Worm (Caenorhabditis elegans) whole organism, L3 larva: ENCODE measurements around the gene H39E20.1.

Experiments
- R02D3.7 ChIP-seq: fragments of 150-350 bp; optimal IDR thresholded peaks from 2 replicates; lab custom pipeline; 2014; ENCODE audit warnings: missing biosample characterization, missing genetic modification characterization
- ZK546.5 ChIP-seq: sonication (generic microtip); optimal IDR thresholded peaks from 2 replicates; lab custom pipeline; 2017; ENCODE audit warnings: missing biosample characterization, missing genetic modification characterization
- ama-1 ChIP-seq: fragments of 150-350 bp; optimal IDR thresholded peaks from 2 replicates; lab custom pipeline; 2018
- ceh-16 ChIP-seq: sonication (generic microtip); optimal IDR thresholded peaks from 2 replicates; lab custom pipeline; 2017; ENCODE audit warnings: missing biosample characterization, missing genetic modification characterization
- ceh-28 ChIP-seq: fragments of 150-350 bp; optimal IDR thresholded peaks from 2 replicates; lab custom pipeline; 2014; ENCODE audit warnings: missing biosample characterization, missing genetic modification reagents, missing genetic modification characterization
- ceh-82 ChIP-seq: fragments of 150-350 bp; optimal IDR thresholded peaks from 2 replicates; lab custom pipeline; 2014; ENCODE audit warnings: missing biosample characterization, missing genetic modification characterization
- ceh-9 ChIP-seq: sonication (generic microtip); optimal IDR thresholded peaks from 2 replicates; lab custom pipeline; 2018; ENCODE audit warnings: missing biosample characterization, missing genetic modification characterization
- daf-12 ChIP-seq: fragments of 150-350 bp; optimal IDR thresholded peaks from 2 replicates; lab custom pipeline; 2014; ENCODE audit warnings: missing biosample characterization, missing genetic modification reagents, missing genetic modification characterization
- egl-5 ChIP-seq: fragments of 150-350 bp; optimal IDR thresholded peaks from 2 replicates; lab custom pipeline; 2017; ENCODE audit warnings: missing biosample characterization, missing genetic modification reagents, missing genetic modification characterization, inconsistent platforms
- elt-2 ChIP-seq: sonication (generic microtip); optimal IDR thresholded peaks from 2 replicates; lab custom pipeline; 2016; ENCODE audit warnings: missing genetic modification reagents, mild to moderate bottlenecking, missing genetic modification characterization, missing compliant biosample characterization
- fkh-10 ChIP-seq: sonication (generic microtip); optimal IDR thresholded peaks from 2 replicates; lab custom pipeline; 2017; ENCODE audit warnings: missing biosample characterization, missing genetic modification reagents, missing genetic modification characterization
- fkh-2 ChIP-seq: fragments of 150-350 bp; optimal IDR thresholded peaks from 2 replicates; lab custom pipeline; 2014; ENCODE audit warnings: missing biosample characterization, missing genetic modification reagents, missing genetic modification characterization
- fos-1 ChIP-seq: fragments of 150-350 bp; optimal IDR thresholded peaks from 2 replicates; lab custom pipeline; 2014; ENCODE audit warnings: missing biosample characterization, missing genetic modification characterization
- jun-1 ChIP-seq: fragments of 150-350 bp; optimal IDR thresholded peaks from 2 replicates; lab custom pipeline; 2014; ENCODE audit warnings: missing biosample characterization, missing genetic modification reagents, missing genetic modification characterization
- lin-15B ChIP-seq: fragments of 150-350 bp; optimal IDR thresholded peaks from 2 replicates; lab custom pipeline; 2014; ENCODE audit warnings: missing biosample characterization, missing genetic modification characterization
- lsy-12 ChIP-seq: sonication (generic microtip); optimal IDR thresholded peaks from 2 replicates; lab custom pipeline; 2016; ENCODE audit warnings: mild to moderate bottlenecking, missing genetic modification characterization, missing compliant biosample characterization
- mdl-1 ChIP-seq: fragments of 150-350 bp; optimal IDR thresholded peaks from 2 replicates; lab custom pipeline; 2014; ENCODE audit warnings: missing biosample characterization, missing genetic modification characterization
- mml-1 ChIP-seq: fragments of 150-350 bp; sonication (generic microtip); optimal IDR thresholded peaks from 3 replicates; lab custom pipeline; 2014; ENCODE audit warnings: missing biosample characterization, missing genetic modification characterization
- nhr-11 ChIP-seq: fragments of 150-350 bp; optimal IDR thresholded peaks from 2 replicates; lab custom pipeline; 2014; ENCODE audit warnings: missing biosample characterization, missing genetic modification characterization
- nhr-12 ChIP-seq: fragments of 150-350 bp; optimal IDR thresholded peaks from 2 replicates; lab custom pipeline; 2014; ENCODE audit warnings: missing biosample characterization, missing genetic modification characterization
- nhr-23 ChIP-seq: fragments of 150-350 bp; optimal IDR thresholded peaks from 2 replicates; lab custom pipeline; 2014; ENCODE audit warnings: missing biosample characterization, missing genetic modification reagents, missing genetic modification characterization
- nhr-237 ChIP-seq: fragments of 150-350 bp; optimal IDR thresholded peaks from 2 replicates; lab custom pipeline; 2014; ENCODE audit warnings: missing biosample characterization, missing genetic modification characterization
- nhr-25 ChIP-seq: sonication (generic microtip); optimal IDR thresholded peaks from 2 replicates; lab custom pipeline; 2017; ENCODE audit warnings: missing biosample characterization, missing genetic modification characterization
- nhr-28 ChIP-seq: fragments of 150-350 bp; optimal IDR thresholded peaks from 2 replicates; lab custom pipeline; 2014; ENCODE audit warnings: missing biosample characterization, missing genetic modification characterization
- nhr-43 ChIP-seq: sonication (generic microtip); optimal IDR thresholded peaks from 2 replicates; lab custom pipeline; 2016; ENCODE audit warnings: mild to moderate bottlenecking, missing genetic modification characterization, missing compliant biosample characterization; ENCODE audit not compliant: poor library complexity, severe bottlenecking
- nhr-67 ChIP-seq: fragments of 150-350 bp; optimal IDR thresholded peaks from 2 replicates; lab custom pipeline; 2014; ENCODE audit warnings: missing biosample characterization, missing genetic modification characterization
- nhr-77 ChIP-seq: fragments of 150-350 bp; optimal IDR thresholded peaks from 2 replicates; lab custom pipeline; 2014; ENCODE audit warnings: missing biosample characterization, missing genetic modification characterization
- pha-4 ChIP-seq: fragments of 150-350 bp; optimal IDR thresholded peaks from 2 replicates; lab custom pipeline; 2014; ENCODE audit warnings: missing biosample characterization, missing genetic modification reagents, missing genetic modification characterization
- pqm-1 ChIP-seq: fragments of 150-350 bp; optimal IDR thresholded peaks from 2 replicates; lab custom pipeline; 2017; ENCODE audit warnings: missing biosample characterization, missing genetic modification characterization, inconsistent platforms
- skn-1 ChIP-seq: fragments of 150-350 bp; optimal IDR thresholded peaks from 2 replicates; lab custom pipeline; 2014; ENCODE audit warnings: missing biosample characterization, missing genetic modification characterization
- snpc-4 ChIP-seq: fragments of 150-350 bp; optimal IDR thresholded peaks from 2 replicates; lab custom pipeline; 2014; ENCODE audit warnings: missing biosample characterization, missing genetic modification characterization
- tbx-2 ChIP-seq: sonication (generic microtip); optimal IDR thresholded peaks from 2 replicates; lab custom pipeline; 2016; ENCODE audit warnings: mild to moderate bottlenecking, missing genetic modification characterization, missing compliant biosample characterization
- unc-62 ChIP-seq: fragments of 150-350 bp; sonication (generic microtip); optimal IDR thresholded peaks from 4 replicates; lab custom pipeline; 2014; ENCODE audit warnings: missing biosample characterization, missing genetic modification reagents, missing genetic modification characterization
- zag-1 ChIP-seq: fragments of 150-350 bp; optimal IDR thresholded peaks from 2 replicates; lab custom pipeline; 2014; ENCODE audit warnings: missing biosample characterization, missing genetic modification characterization
- ztf-4 ChIP-seq: fragments of 150-350 bp; optimal IDR thresholded peaks from 2 replicates; lab custom pipeline; 2014; ENCODE audit warnings: missing biosample characterization, missing genetic modification characterization

H39E20.1 gene

ce11 chrX:1379391-1379790 is 18.0 kb downstream of the H39E20.1 start (continued):
- TF ChIP-seq tbx-2 (tag; lab: Kevin White, UChicago) (peak; percentile 81), ama-1 (no peak), jun-1 (peak; percentile 44), nhr-23 (tag; lab: Kevin White, UChicago) (peak; percentile 47)

ce11 chrX:1372464-1372863 is 25.0 kb downstream of the H39E20.1 start:
- TF ChIP-seq ceh-9 (tag; lab: Kevin White, UChicago) (no peak), fkh-2 (no peak), nhr-25 (tag; lab: Kevin White, UChicago) (no peak), ama-1 (no peak), tbx-2 (tag; lab: Kevin White, UChicago) (no peak), ZK546.5 (tag; lab: Kevin White, UChicago) (no peak), nhr-43 (no peak), fkh-10 (GFP tag; lab: Kevin White, UChicago) (no peak), fos-1 (tag; lab: Kevin White, UChicago) (no peak), nhr-237 (tag; lab: Kevin White, UChicago) (no peak), pha-4 (tag; lab: Kevin White, UChicago) (no peak), mdl-1 (tag; lab: Kevin White, UChicago) (no peak), jun-1 (no peak), skn-1 (tag; lab: Kevin White, UChicago) (no peak)

DNA sequence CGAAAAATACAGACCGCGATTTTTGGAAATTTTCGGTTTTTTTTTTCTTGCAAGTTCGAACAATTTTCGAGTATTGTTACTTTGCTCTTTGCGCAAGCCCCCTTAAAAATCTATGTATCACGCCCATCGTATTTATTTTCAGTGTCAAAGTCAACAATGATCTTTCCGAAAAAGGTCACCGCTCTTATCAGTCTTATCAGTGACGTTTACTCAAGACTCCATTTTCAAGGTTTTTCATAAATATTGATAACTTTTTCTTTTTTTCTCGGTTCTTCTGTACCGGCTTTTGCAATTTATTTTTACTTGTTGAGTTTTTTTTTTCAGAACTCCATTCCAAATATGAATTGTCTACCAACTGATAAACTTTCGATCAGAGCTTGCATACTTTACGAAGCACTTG is 25.7 kb downstream of the H39E20.1 start, which contains the start of gene fbxa-190:
fbxa-190 (plus strand) TSS at position 325 of the 400 bp plus-strand sequence.
- no peak for TF ChIP-seq ceh-82 (tag; lab: Kevin White, UChicago)
- TF ChIP-seq nhr-67 (tag; lab: Kevin White, UChicago): no peak
- peak; percentile 41 for TF ChIP-seq pha-4 (tag; lab: Kevin White, UChicago)
- TF ChIP-seq unc-62 (GFP tag; lab: Kevin White, UChicago): no peak
- TF ChIP-seq elt-2 (tag; lab: Kevin White, UChicago): peak; percentile 67
- TF ChIP-seq zag-1 (tag; lab: Kevin White, UChicago): no peak
- TF ChIP-seq pqm-1 (tag; lab: Kevin White, UChicago): peak; percentile 77

DNA sequence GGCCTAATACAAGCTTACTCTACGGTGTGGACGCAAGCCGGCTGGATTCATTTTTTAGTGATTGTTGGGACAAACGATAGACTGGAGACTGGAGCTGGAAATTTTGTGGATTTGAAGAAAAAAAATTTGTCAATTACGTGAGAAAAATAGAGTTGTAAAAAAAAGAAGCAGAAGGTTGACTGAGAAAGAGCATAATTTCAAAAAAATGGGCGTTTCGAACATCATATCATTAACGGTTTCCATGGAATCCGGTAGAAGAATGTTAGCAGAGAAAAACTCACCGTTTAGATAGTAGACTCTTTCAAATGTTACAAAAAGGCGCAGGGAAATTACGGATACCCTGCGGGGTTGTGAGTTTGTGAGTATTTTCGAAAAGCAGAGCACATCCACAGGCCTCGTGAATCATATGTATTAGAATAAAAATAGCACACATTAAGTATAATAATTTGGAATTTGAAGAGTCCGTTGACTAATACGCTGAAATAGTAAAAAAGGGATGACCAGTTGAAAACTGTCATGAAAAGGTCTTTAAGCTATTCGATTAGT is 26.6 kb downstream of the H39E20.1 start, which contains the start of gene F56C3.7:
F56C3.7 (minus strand) TSS at position 51 of the 546 bp plus-strand sequence.
- peak; percentile 2 for TF ChIP-seq tbx-2 (tag; lab: Kevin White, UChicago)
- peak; percentile 9 for TF ChIP-seq elt-2 (tag; lab: Kevin White, UChicago)
- TF ChIP-seq ceh-28 (tag; lab: Kevin White, UChicago): peak; percentile 10
- no peak for TF ChIP-seq ceh-82 (tag; lab: Kevin White, UChicago)

DNA sequence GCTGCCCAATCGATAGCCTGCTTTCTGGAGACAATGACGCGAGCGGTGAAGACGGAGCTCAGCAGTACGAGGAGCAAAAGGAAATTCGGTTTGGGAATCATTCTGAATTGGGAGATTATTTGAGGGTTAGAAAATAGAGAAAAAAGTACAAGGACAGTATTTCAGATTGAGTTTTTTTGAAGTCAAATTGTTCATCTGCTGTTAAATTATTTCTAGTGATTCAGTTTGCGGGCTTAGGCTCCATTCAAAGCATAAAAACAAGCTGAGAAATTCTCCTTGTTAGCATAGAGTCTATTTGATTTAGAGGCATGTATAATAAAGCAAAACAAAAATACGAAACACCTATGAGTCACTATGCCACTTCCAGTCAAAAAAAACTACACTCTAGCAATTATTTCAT is 30.0 kb downstream of the H39E20.1 start, which contains the start of gene dgn-2:
dgn-2 (minus strand) TSS at position 101 of the 400 bp plus-strand sequence.
- TF ChIP-seq nhr-77 (tag; lab: Kevin White, UChicago): no peak
- TF ChIP-seq nhr-23 (tag; lab: Kevin White, UChicago): no peak
- no peak for TF ChIP-seq ceh-28 (tag; lab: Kevin White, UChicago)
- TF ChIP-seq nhr-28 (tag; lab: Kevin White, UChicago): no peak
- TF ChIP-seq lin-15B (tag; lab: Kevin White, UChicago): no peak
- no peak for TF ChIP-seq pha-4 (tag; lab: Kevin White, UChicago)
- no peak for TF ChIP-seq mml-1 (tag; lab: Kevin White, UChicago)
- TF ChIP-seq jun-1: no peak
- TF ChIP-seq daf-12 (tag; lab: Kevin White, UChicago): no peak

ce11 chrX:1360631-1361030 is 36.8 kb downstream of the H39E20.1 start, which contains the start of gene F56C3.4:
Gene F56C3.4 (minus strand): TSS chrX:1360731.
- TF ChIP-seq lsy-12 (no peak), mdl-1 (tag; lab: Kevin White, UChicago) (no peak), mml-1 (tag; lab: Kevin White, UChicago) (no peak), jun-1 (no peak), snpc-4 (tag; lab: Kevin White, UChicago) (no peak), fkh-10 (GFP tag; lab: Kevin White, UChicago) (no peak), fos-1 (tag; lab: Kevin White, UChicago) (no peak), ceh-82 (tag; lab: Kevin White, UChicago) (no peak), egl-5 (no peak), nhr-12 (tag; lab: Kevin White, UChicago) (no peak), ama-1 (no peak), ztf-4 (tag; lab: Kevin White, UChicago) (no peak), R02D3.7 (tag; lab: Kevin White, UChicago) (no peak), ceh-16 (tag; lab: Kevin White, UChicago) (no peak), unc-62 (GFP tag; lab: Kevin White, UChicago) (no peak), nhr-11 (tag; lab: Kevin White, UChicago) (no peak), zag-1 (tag; lab: Kevin White, UChicago) (no peak), elt-2 (tag; lab: Kevin White, UChicago) (no peak), nhr-23 (tag; lab: Kevin White, UChicago) (no peak)
